Worm (Caenorhabditis elegans): ENCODE data around the gene F35B3.4.

Gene F35B3.4

DNA sequence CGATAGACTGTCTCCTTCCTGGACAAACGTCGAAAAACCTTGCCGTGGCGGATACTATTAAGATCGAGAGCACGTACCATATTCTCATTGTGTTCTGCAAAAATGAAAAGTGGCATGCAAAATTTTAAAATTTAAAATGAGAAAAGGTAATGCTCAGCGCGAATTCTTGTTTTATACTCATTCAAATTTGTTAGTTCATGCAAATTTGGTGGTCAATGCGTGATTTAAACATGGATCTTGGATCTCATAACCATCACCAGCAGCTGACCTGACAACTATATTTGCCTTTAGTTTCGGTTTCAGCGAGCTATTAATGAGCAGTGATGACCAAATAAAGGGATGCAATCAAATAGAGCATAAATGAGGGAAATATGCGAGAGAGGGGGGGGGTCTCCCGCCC, 44.7 kb downstream of the F35B3.4 start, which contains the start of gene F52G3.5:
TSS of gene F52G3.5 (minus strand) at position 101 of the 400 bp plus-strand sequence.
- TF ChIP-seq nhr-77 (tag; optimal IDR thresholded peaks at IDR 0.05) (no peak), nhr-10 (tag; optimal IDR thresholded peaks at IDR 0.05) (no peak), ceh-82 (tag; optimal IDR thresholded peaks at IDR 0.05) (no peak), cey-2 (tag; optimal IDR thresholded peaks at IDR 0.05; ENCODE audit: borderline replicate concordance, insufficient read depth) (no peak), nhr-28 (tag; optimal IDR thresholded peaks at IDR 0.05) (no peak), mdt-29 (GFP tag; IDR thresholded peaks at IDR 0.05) (no peak)
